Fruit fly (Drosophila melanogaster): Measurements from ENCODE around the gene Spt7.
"Not testable (repeated sequence)": the region's sequence is repeated elsewhere in the genome, so short reads cannot be mapped to it uniquely, and the experiment has no call there.

Gene Spt7

DNA sequence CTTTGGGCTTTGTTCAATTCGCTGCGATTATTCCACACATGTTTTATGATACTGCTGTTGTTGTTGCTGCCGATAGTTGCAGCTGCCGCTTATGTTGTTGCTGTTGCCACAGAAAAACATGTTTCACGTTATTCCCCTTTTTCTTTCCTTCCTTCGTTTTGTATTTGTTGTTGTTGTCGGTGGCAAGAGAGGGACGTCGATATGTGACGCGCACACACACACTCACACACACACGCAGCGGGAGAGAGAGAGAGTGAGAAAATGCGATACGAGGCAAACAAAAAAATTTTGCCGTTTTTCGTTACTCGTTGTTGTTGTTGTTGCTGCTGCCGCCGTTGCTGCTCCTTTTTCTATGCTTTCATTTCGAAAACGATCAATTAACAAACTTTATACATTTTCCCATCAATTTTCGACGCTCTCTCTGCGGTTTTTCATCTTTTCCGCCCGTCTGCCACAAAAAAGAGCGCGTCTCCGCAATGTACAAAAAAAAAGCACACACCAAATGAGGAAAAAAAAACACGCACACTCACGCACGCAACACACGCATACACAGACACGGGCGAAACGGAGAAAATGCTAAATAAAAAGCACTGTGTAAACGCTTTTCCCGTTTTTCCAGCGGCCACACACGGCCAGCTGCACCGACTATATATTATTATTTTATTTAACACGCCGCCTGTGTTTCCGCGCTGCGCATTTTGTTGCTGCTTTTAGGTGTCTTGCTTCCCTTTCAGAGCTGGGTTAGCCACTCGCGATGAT lies 36.4 kb downstream of the Spt7 start:
- no peak for TF ChIP-seq noc (tag; optimal IDR thresholded peaks at IDR 0.05)

DNA sequence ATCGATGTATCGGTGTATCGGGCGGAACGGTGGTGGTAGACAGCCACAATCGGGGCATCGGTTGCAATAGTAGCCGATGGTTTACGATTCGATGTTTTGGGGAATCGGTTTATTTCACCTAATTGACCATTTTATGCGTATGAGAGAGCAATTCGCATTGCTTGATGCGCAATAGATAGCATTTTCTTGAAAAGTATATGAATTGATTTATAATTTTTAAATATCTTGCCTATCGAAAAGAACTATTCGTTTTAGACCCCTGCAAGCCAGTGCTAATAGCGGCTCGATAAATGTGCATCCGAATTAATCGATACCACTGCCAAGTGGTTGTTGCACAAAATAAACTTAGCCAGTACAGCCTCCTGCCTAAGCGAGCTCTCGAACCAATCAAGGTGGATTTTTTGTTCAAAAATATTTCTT lies 37.0 kb downstream of the Spt7 start, which contains the start of gene mnb:
TSS of gene mnb (minus strand) at position 15 of the 420 bp plus-strand sequence.
- TF ChIP-seq noc (tag; optimal IDR thresholded peaks at IDR 0.05), result no peak

DNA sequence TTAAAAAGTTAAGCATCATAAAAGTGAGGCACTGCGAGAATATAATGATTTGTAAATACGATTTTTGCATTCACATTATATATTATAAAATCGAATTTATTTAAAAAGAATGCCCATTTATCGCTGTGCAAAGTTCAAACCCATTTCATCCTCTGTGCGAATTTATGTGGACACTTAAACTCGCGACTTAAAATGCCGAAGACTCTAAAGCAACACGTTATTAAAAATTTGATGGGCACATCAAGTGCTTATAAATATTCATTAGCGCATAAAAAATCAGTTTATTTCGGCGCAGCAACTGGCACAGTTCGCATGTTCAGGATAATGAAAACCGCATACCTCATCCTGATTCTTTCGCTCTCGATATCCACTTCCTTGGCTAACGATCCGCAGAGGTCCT lies 37.6 kb downstream of the Spt7 start, which contains the start of gene CG6788:
TSS of gene CG6788 (plus strand) at position 301 of the 400 bp plus-strand sequence.
- TF ChIP-seq noc (tag; optimal IDR thresholded peaks at IDR 0.05), result no peak

DNA sequence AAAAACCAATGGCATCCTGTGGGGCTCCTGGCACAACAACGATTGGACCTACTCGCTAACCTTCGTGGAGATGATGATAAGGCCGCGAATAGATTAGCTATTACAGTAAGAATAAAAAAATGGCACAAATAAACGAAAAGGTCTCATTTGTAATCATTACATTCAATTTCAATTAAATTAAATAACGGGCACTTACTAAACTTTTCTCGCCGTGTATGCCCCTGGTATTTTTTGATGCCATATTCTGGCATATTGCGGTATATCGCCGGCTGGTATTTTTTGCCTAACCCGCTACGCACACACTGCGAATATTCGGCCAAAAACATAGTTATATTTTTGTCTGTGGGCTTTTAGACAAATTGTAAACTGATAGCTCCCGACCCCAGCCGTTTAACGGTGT lies 39.0 kb downstream of the Spt7 start, which contains the start of gene Gss1:
TSS of gene Gss1 (plus strand) at position 301 of the 400 bp plus-strand sequence.
- not testable (repeated sequence) for TF ChIP-seq noc (tag; optimal IDR thresholded peaks at IDR 0.05)

DNA sequence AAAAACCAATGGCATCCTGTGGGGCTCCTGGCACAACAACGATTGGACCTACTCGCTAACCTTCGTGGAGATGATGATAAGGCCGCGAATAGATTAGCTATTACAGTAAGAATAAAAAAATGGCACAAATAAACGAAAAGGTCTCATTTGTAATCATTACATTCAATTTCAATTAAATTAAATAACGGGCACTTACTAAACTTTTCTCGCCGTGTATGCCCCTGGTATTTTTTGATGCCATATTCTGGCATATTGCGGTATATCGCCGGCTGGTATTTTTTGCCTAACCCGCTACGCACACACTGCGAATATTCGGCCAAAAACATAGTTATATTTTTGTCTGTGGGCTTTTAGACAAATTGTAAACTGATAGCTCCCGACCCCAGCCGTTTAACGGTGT lies 49.1 kb downstream of the Spt7 start, which contains the start of gene Gss2:
TSS of gene Gss2 (plus strand) at position 301 of the 400 bp plus-strand sequence.
- not testable (repeated sequence) for TF ChIP-seq noc (tag; optimal IDR thresholded peaks at IDR 0.05)
